Fruit fly (Drosophila melanogaster) Kc167 (cell line): Measurements from ENCODE around the gene Sf3b3.

Experiments
- Myc ChIP-seq: fragments of >200 bp; optimal IDR thresholded peaks from 2 replicates; lab custom pipeline; 2017; ENCODE audit warnings: missing external identifiers
- Sin3A ChIP-seq: fragments of >200 bp; optimal IDR thresholded peaks from 2 replicates; lab custom pipeline; 2018; ENCODE audit warnings: missing external identifiers
- h ChIP-seq: fragments of >200 bp; optimal IDR thresholded peaks from 3 replicates; lab custom pipeline; 2018; ENCODE audit warnings: missing external identifiers
- insv ChIP-seq: fragments of >200 bp; optimal IDR thresholded peaks from 3 replicates; lab custom pipeline; 2018; ENCODE audit warnings: missing external identifiers
- psq ChIP-seq: fragments of >200 bp; optimal IDR thresholded peaks from 2 replicates; lab custom pipeline; 2017; ENCODE audit warnings: missing external identifiers
- ttk ChIP-seq: sonication (Bioruptor generic); optimal IDR thresholded peaks from 2 replicates; lab custom pipeline; 2017; ENCODE audit warnings: missing external identifiers

dm6 chr3L:819297-819886 lies 13.8 kb downstream of the Sf3b3 start:
- no peak for TF ChIP-seq Myc (lab: Kevin White, UChicago)
- TF ChIP-seq h (lab: Kevin White, UChicago) = no peak
- TF ChIP-seq psq (lab: Kevin White, UChicago) = no peak
- TF ChIP-seq insv (lab: Kevin White, UChicago) = no peak
- TF ChIP-seq Sin3A (lab: Kevin White, UChicago) = no peak
- no peak for TF ChIP-seq ttk (lab: Kevin White, UChicago)
